Fruit fly (Drosophila melanogaster) whole organism, embryonic: ENCODE data around the gene CG6497.
A peak's percentile ranks its signal among the peaks of the same experiment; 100 is the strongest.

Experiments used
- Blimp-1 ChIP-seq: fragments of 200-800 bp; sonication (Bioruptor generic); optimal IDR thresholded peaks from 3 replicates; lab custom pipeline; 2018; ENCODE audit warnings: missing biosample characterization, missing genetic modification characterization, mild to moderate bottlenecking, moderate library complexity, missing genetic modification reagents
- CG10366 ChIP-seq: fragments of 200-800 bp; sonication (Bioruptor generic); IDR thresholded peaks from 2 replicates; pipeline ENCODE4 v1.3.6; 2022; ENCODE audit warnings: missing biosample characterization, missing genetic modification characterization
- CG11504 ChIP-seq: fragments of 200-800 bp; sonication (Bioruptor generic); optimal IDR thresholded peaks from 3 replicates; lab custom pipeline; 2019; ENCODE audit warnings: missing biosample characterization, mild to moderate bottlenecking, missing genetic modification characterization, moderate library complexity
- CG11560 ChIP-seq: fragments of 200-800 bp; sonication (Bioruptor generic); IDR thresholded peaks from 3 replicates; pipeline ENCODE4 v1.3.6; 2022; ENCODE audit warnings: missing biosample characterization, missing genetic modification characterization
- CG12391 ChIP-seq: fragments of 200-800 bp; sonication (Bioruptor generic); optimal IDR thresholded peaks from 3 replicates; lab custom pipeline; 2018; ENCODE audit warnings: missing biosample characterization, mild to moderate bottlenecking, missing genetic modification characterization, moderate library complexity
- CG13287 ChIP-seq: fragments of 200-800 bp; sonication (Bioruptor generic); IDR thresholded peaks from 2 replicates; pipeline ENCODE4 v1.3.6; 2022; ENCODE audit warnings: missing biosample characterization, missing genetic modification characterization; ENCODE audit not compliant: partially characterized antibody
- CG13424 ChIP-seq: fragments of 200-800 bp; sonication (Bioruptor generic); optimal IDR thresholded peaks from 2 replicates; lab custom pipeline; 2019; ENCODE audit warnings: missing biosample characterization, mild to moderate bottlenecking, missing genetic modification characterization, moderate library complexity
- CG14710 ChIP-seq: fragments of 200-800 bp; sonication (Bioruptor generic); optimal IDR thresholded peaks from 3 replicates; lab custom pipeline; 2019; ENCODE audit warnings: missing biosample characterization, mild to moderate bottlenecking, missing genetic modification characterization, moderate library complexity
- CG15514 ChIP-seq: fragments of 200-800 bp; sonication (Bioruptor generic); optimal IDR thresholded peaks from 3 replicates; lab custom pipeline; 2017; ENCODE audit warnings: missing biosample characterization, missing genetic modification characterization, mild to moderate bottlenecking, moderate library complexity, missing genetic modification reagents
- CG17328 ChIP-seq: fragments of 200-800 bp; sonication (Bioruptor generic); IDR thresholded peaks from 2 replicates; pipeline ENCODE4 v1.3.6; 2022; ENCODE audit warnings: missing biosample characterization, missing genetic modification characterization
- CG17802 ChIP-seq: fragments of 200-800 bp; sonication (Bioruptor generic); optimal IDR thresholded peaks from 2 replicates; lab custom pipeline; 2018; ENCODE audit warnings: missing biosample characterization, mild to moderate bottlenecking, missing genetic modification characterization, moderate library complexity
- CG18764 ChIP-seq: fragments of 200-800 bp; sonication (Bioruptor generic); optimal IDR thresholded peaks from 3 replicates; lab custom pipeline; 2016; ENCODE audit warnings: missing biosample characterization, missing genetic modification characterization
- CG2129 ChIP-seq: fragments of 200-800 bp; sonication (Bioruptor generic); IDR thresholded peaks from 2 replicates; pipeline ENCODE4 v1.3.6; 2022; ENCODE audit warnings: missing biosample characterization, missing genetic modification characterization; ENCODE audit not compliant: partially characterized antibody
- CG2712 ChIP-seq: fragments of 200-800 bp; optimal IDR thresholded peaks from 3 replicates; lab custom pipeline; 2019; ENCODE audit warnings: missing biosample characterization, mild to moderate bottlenecking, missing genetic modification characterization, moderate library complexity
- CG31224 ChIP-seq: fragments of 200-800 bp; sonication (Bioruptor generic); IDR thresholded peaks from 2 replicates; pipeline ENCODE4 v1.3.6; 2022; ENCODE audit warnings: missing biosample characterization, missing genetic modification characterization
- CG31441 ChIP-seq: fragments of 200-800 bp; sonication (Bioruptor generic); IDR thresholded peaks from 2 replicates; pipeline ENCODE4 v1.3.6; 2022; ENCODE audit warnings: missing biosample characterization, missing genetic modification characterization
- CG3163 ChIP-seq: fragments of 200-800 bp; sonication (Bioruptor generic); optimal IDR thresholded peaks from 3 replicates; lab custom pipeline; 2016; ENCODE audit warnings: missing biosample characterization, missing genetic modification characterization
- CG43689 ChIP-seq: fragments of 200-800 bp; sonication (Bioruptor generic); IDR thresholded peaks from 2 replicates; pipeline ENCODE4 v1.3.6; 2022; ENCODE audit warnings: missing biosample characterization, missing genetic modification characterization
- CG6689 ChIP-seq: fragments of 200-800 bp; sonication (Bioruptor generic); IDR thresholded peaks from 2 replicates; pipeline ENCODE4 v1.3.6; 2022; ENCODE audit warnings: missing biosample characterization, missing genetic modification characterization
- CG6854 ChIP-seq: fragments of 200-800 bp; sonication (Bioruptor generic); optimal IDR thresholded peaks from 3 replicates; lab custom pipeline; 2017; ENCODE audit warnings: missing biosample characterization, mild to moderate bottlenecking, missing genetic modification characterization
- CG7556 ChIP-seq: fragments of 200-800 bp; sonication (Bioruptor generic); optimal IDR thresholded peaks from 2 replicates; lab custom pipeline; 2017; ENCODE audit warnings: missing biosample characterization, mild to moderate bottlenecking, missing genetic modification characterization
- CG8388 ChIP-seq: fragments of 200-800 bp; sonication (Bioruptor generic); optimal IDR thresholded peaks from 2 replicates; lab custom pipeline; 2019; ENCODE audit warnings: missing biosample characterization, mild to moderate bottlenecking, missing genetic modification characterization, moderate library complexity
- CTCF ChIP-seq: fragments of 200-800 bp; sonication (Bioruptor generic); optimal IDR thresholded peaks from 2 replicates; lab custom pipeline; 2017; ENCODE audit warnings: missing biosample characterization, mild to moderate bottlenecking, missing genetic modification characterization, moderate library complexity
- Ets65A ChIP-seq: fragments of 200-800 bp; sonication (Bioruptor generic); peaks from one replicate; lab custom pipeline; 2016; ENCODE audit warnings: missing biosample characterization, missing genetic modification characterization
- Fer3 ChIP-seq: fragments of 200-800 bp; sonication (Bioruptor generic); optimal IDR thresholded peaks from 2 replicates; lab custom pipeline; 2018; ENCODE audit warnings: missing biosample characterization, mild to moderate bottlenecking, missing genetic modification characterization, moderate library complexity
- HLH3B ChIP-seq: fragments of 200-800 bp; sonication (Bioruptor generic); IDR thresholded peaks from 2 replicates; pipeline ENCODE4 v1.3.6; 2022; ENCODE audit warnings: missing biosample characterization, missing genetic modification characterization
- Mrtf ChIP-seq: fragments of 200-800 bp; sonication (Bioruptor generic); IDR thresholded peaks from 3 replicates; pipeline ENCODE4 v1.3.6; 2022; ENCODE audit warnings: missing biosample characterization, missing genetic modification characterization
- NfI ChIP-seq: fragments of 200-800 bp; sonication (Bioruptor generic); optimal IDR thresholded peaks from 3 replicates; lab custom pipeline; 2018; ENCODE audit warnings: missing biosample characterization, mild to moderate bottlenecking, missing genetic modification characterization, moderate library complexity
- Oli ChIP-seq: fragments of 200-800 bp; sonication (Bioruptor generic); optimal IDR thresholded peaks from 2 replicates; lab custom pipeline; 2018; ENCODE audit warnings: missing biosample characterization, mild to moderate bottlenecking, missing genetic modification characterization, moderate library complexity
- Sox102F ChIP-seq: fragments of 200-800 bp; sonication (Bioruptor generic); optimal IDR thresholded peaks from 2 replicates; lab custom pipeline; 2018; ENCODE audit warnings: missing biosample characterization, mild to moderate bottlenecking, missing genetic modification characterization, moderate library complexity
- Trl ChIP-seq, 3 experiments: fragments of >200 bp in 2 of 3; fragments of 200-800 bp in 1 of 3; sonication (Bioruptor generic) in 1 of 3; optimal IDR thresholded peaks; 2 replicates in 1 of 3; 3 replicates in 2 of 3; lab custom pipeline; 2016 to 2017; ENCODE audit warnings: missing biosample characterization in 1 of 3, missing genetic modification characterization in 1 of 3
- bsh ChIP-seq, 2 experiments: fragments of 200-800 bp; sonication (Bioruptor generic); optimal IDR thresholded peaks; 2 replicates each; lab custom pipeline; 2017 to 2018; ENCODE audit warnings: mild to moderate bottlenecking in 2 of 2, missing biosample characterization in 2 of 2, missing genetic modification characterization in 2 of 2, moderate library complexity in 1 of 2
- dmrt99B ChIP-seq: fragments of 200-800 bp; sonication (Bioruptor generic); optimal IDR thresholded peaks from 2 replicates; lab custom pipeline; 2018; ENCODE audit warnings: missing biosample characterization, mild to moderate bottlenecking, missing genetic modification characterization, moderate library complexity
- exex ChIP-seq: fragments of 200-800 bp; sonication (Bioruptor generic); optimal IDR thresholded peaks from 4 replicates; lab custom pipeline; 2018; ENCODE audit warnings: missing biosample characterization, mild to moderate bottlenecking, missing genetic modification characterization, moderate library complexity
- fd96Cb ChIP-seq: fragments of 200-800 bp; sonication (Bioruptor generic); optimal IDR thresholded peaks from 2 replicates; lab custom pipeline; 2018; ENCODE audit warnings: missing biosample characterization, mild to moderate bottlenecking, missing genetic modification characterization, moderate library complexity
- gem ChIP-seq: fragments of 200-800 bp; sonication (Bioruptor generic); optimal IDR thresholded peaks from 2 replicates; lab custom pipeline; 2019; ENCODE audit warnings: missing biosample characterization, mild to moderate bottlenecking, missing genetic modification characterization, moderate library complexity
- grau ChIP-seq: fragments of 200-800 bp; optimal IDR thresholded peaks from 3 replicates; lab custom pipeline; 2019; ENCODE audit warnings: missing biosample characterization, mild to moderate bottlenecking, missing genetic modification characterization, moderate library complexity
- lab ChIP-seq: fragments of 200-800 bp; sonication (Bioruptor generic); optimal IDR thresholded peaks from 3 replicates; lab custom pipeline; 2017; ENCODE audit warnings: missing biosample characterization, missing genetic modification characterization, mild to moderate bottlenecking, moderate library complexity, missing genetic modification reagents
- maf-S ChIP-seq: fragments of 200-800 bp; sonication (Bioruptor generic); optimal IDR thresholded peaks from 2 replicates; lab custom pipeline; 2016; ENCODE audit warnings: missing biosample characterization, missing genetic modification characterization
- odd ChIP-seq: fragments of 200-800 bp; sonication (Bioruptor generic); optimal IDR thresholded peaks from 2 replicates; lab custom pipeline; 2017; ENCODE audit warnings: missing biosample characterization, mild to moderate bottlenecking, missing genetic modification characterization
- pb ChIP-seq: fragments of 200-800 bp; sonication (Bioruptor generic); optimal IDR thresholded peaks from 3 replicates; lab custom pipeline; 2016; ENCODE audit warnings: missing biosample characterization, missing genetic modification characterization
- phol ChIP-seq: fragments of 200-800 bp; sonication (Bioruptor generic); optimal IDR thresholded peaks from 3 replicates; lab custom pipeline; 2018; ENCODE audit warnings: missing biosample characterization, mild to moderate bottlenecking, missing genetic modification characterization, moderate library complexity
- row ChIP-seq: fragments of 200-800 bp; sonication (Bioruptor generic); IDR thresholded peaks from 3 replicates; pipeline ENCODE4 v1.3.6; 2022; ENCODE audit warnings: missing biosample characterization, missing genetic modification characterization
- sens ChIP-seq: fragments of 200-800 bp; sonication (Bioruptor generic); peaks from one replicate; lab custom pipeline; 2016; ENCODE audit warnings: missing biosample characterization, missing genetic modification characterization
- tap ChIP-seq: fragments of 200-800 bp; optimal IDR thresholded peaks from 3 replicates; lab custom pipeline; 2019; ENCODE audit warnings: missing biosample characterization, mild to moderate bottlenecking, missing genetic modification characterization, moderate library complexity
- unc-4 ChIP-seq: fragments of 200-800 bp; sonication (Bioruptor generic); IDR thresholded peaks from 2 replicates; pipeline ENCODE4 v1.3.6; 2022; ENCODE audit warnings: missing biosample characterization, missing genetic modification characterization; ENCODE audit not compliant: partially characterized antibody
- zen ChIP-seq: fragments of 200-800 bp; sonication (Bioruptor generic); optimal IDR thresholded peaks from 3 replicates; lab custom pipeline; 2018; ENCODE audit warnings: missing biosample characterization, mild to moderate bottlenecking, missing genetic modification characterization, moderate library complexity

The CG6497 gene

DNA sequence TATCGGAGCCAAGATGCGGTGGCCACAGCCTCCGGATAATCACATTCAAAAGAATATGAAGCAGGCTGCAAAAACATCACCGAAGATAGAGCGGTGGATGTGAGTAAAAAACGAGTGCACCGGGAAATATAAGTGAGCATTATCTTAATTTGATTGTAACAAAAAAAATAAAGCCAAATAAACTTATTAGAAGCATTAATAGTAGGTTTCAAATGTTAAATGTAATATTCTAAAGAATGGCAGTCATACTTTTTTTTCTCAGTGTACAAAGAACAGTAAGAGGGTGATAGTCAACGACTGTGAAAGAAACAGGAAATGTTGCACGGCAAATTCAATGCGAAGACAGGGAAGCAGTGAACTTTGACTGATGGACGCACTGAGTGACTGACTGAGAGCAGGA lies 37.5 kb downstream of the CG6497 start (continued):
- peak; percentile 4 for TF ChIP-seq CG12391 (tag; lab: Kevin White, UChicago)
- peak; percentile 15 for TF ChIP-seq tap
- no peak for TF ChIP-seq CG31224
- 0 out of 2 replicates have a peak, but pooled peaks have one; percentile 12 for TF ChIP-seq HLH3B (GFP tag; lab: Robert Waterston, UW)
- peak; percentile 10 for TF ChIP-seq CG14710
- TF ChIP-seq CG8388 (GFP tag; lab: Kevin White, UChicago) = peak; percentile 17
- TF ChIP-seq bsh (GFP tag; optimal IDR thresholded peaks at IDR 0.05; lab: Kevin White, UChicago) = peak in 1 of 2 experiments; percentile 59
- TF ChIP-seq CG6689 (GFP tag; lab: Robert Waterston, UW) = 0 out of 2 replicates have a peak, but pooled peaks have one; percentile 34
- TF ChIP-seq CG2712 (tag; lab: Kevin White, UChicago) = peak; percentile 49
- TF ChIP-seq grau (tag; lab: Kevin White, UChicago) = peak; percentile 30
- 0 out of 2 replicates have a peak, but pooled peaks have one; percentile 28 for TF ChIP-seq CG31441 (GFP tag; lab: Robert Waterston, UW)
- TF ChIP-seq Oli (tag; lab: Kevin White, UChicago) = peak; percentile 13
- TF ChIP-seq gem (tag; lab: Kevin White, UChicago) = peak; percentile 49
- TF ChIP-seq zen = peak; percentile 8
- peak; percentile 44 for TF ChIP-seq phol (tag; lab: Kevin White, UChicago)
- TF ChIP-seq sens (GFP tag; lab: Kevin White, UChicago) = peak; percentile 54
- peak; percentile 27 for TF ChIP-seq lab (GFP tag; lab: Kevin White, UChicago)
- no peak for TF ChIP-seq odd (GFP tag; lab: Kevin White, UChicago)
- TF ChIP-seq CG11504 (tag; lab: Kevin White, UChicago) = peak; percentile 55
- TF ChIP-seq Blimp-1 (GFP tag; lab: Kevin White, UChicago) = peak; percentile 37
- no peak for TF ChIP-seq CG2129 (GFP tag; lab: Robert Waterston, UW)
- peak; percentile 13 for TF ChIP-seq CG13424 (tag; lab: Kevin White, UChicago)
- TF ChIP-seq fd96Cb (tag; lab: Kevin White, UChicago) = peak; percentile 28
- peak; percentile 42 for TF ChIP-seq dmrt99B (tag; lab: Kevin White, UChicago)

DNA sequence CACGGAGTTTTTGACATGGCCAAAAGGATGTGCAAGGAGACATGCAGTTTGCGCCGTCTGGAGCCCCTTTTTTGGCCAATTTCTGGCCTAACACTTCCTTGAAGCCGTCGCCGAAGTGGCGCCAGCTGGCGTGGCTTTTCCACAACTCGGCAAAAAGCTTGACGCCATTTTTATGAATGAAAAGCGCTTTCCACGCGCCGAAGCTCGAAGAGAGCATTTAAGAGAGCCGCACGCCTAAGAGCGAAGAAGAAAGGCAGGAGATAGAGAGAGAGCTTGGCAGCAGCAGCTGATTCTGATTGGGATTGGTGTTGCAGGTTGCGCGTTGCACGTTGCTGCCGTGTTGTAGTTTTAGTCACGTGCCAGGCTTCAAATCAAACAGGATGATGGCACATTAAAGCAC lies 42.2 kb downstream of the CG6497 start:
- TF ChIP-seq maf-S (GFP tag; lab: Kevin White, UChicago) (no peak), unc-4 (0 out of 2 replicates have a peak, but pooled peaks have one; percentile 22), Trl (optimal IDR thresholded peaks at IDR 0.05; lab: Kevin White, UChicago) (peak; percentile 64 to 69), Trl (GFP tag; optimal IDR thresholded peaks at IDR 0.05; lab: Kevin White, UChicago) (no peak), Ets65A (GFP tag; lab: Kevin White, UChicago) (no peak), CG15514 (no peak), CG17802 (tag; lab: Kevin White, UChicago) (no peak), CTCF (GFP tag; lab: Kevin White, UChicago) (peak; percentile 92), CG11560 (tag; lab: Robert Waterston, UW) (no peak), CG13287 (GFP tag; lab: Robert Waterston, UW) (peak; percentile 18; the same call in 1 of the 2 replicates), CG3163 (peak; percentile 96), phol (tag; lab: Kevin White, UChicago) (peak; percentile 18)

DNA sequence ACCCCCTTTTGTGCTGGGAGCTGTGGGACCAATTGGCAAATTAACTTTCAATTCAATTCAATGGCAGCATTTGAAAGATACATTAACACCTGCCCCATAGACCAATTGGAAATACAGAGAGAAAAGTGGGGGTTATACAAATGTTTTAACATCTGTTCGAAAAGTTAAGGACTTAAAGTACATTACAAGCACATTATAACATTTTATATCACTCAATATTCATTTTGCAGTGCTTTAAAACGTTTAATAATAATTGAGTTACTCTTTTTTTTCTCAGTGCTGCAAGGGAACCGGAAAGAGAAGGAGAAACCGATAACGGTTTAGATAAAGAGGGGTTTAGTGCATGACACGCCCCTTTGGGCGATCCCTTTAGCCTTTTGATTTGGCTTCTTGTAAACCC lies 44.3 kb downstream of the CG6497 start:
- TF ChIP-seq CG31441 (GFP tag; lab: Robert Waterston, UW) = 0 out of 2 replicates have a peak, but pooled peaks have one; percentile 35
- TF ChIP-seq NfI (GFP tag; lab: Kevin White, UChicago) = no peak
- TF ChIP-seq CG43689 = no peak
- no peak for TF ChIP-seq pb
- TF ChIP-seq CG13424 (tag; lab: Kevin White, UChicago) = peak; percentile 25
- no peak for TF ChIP-seq Mrtf (GFP tag; lab: Robert Waterston, UW)
- TF ChIP-seq CG6854 (GFP tag; lab: Kevin White, UChicago) = no peak
- TF ChIP-seq gem (tag; lab: Kevin White, UChicago) = peak; percentile 56
- no peak for TF ChIP-seq exex (tag; lab: Kevin White, UChicago)
- peak; percentile 9 for TF ChIP-seq Fer3 (tag; lab: Kevin White, UChicago)
- no peak; the same call in 1 of the 2 replicates for TF ChIP-seq CG10366 (GFP tag; lab: Robert Waterston, UW)
- peak; percentile 1 for TF ChIP-seq CG7556 (GFP tag; lab: Kevin White, UChicago)
- TF ChIP-seq CG17328 (GFP tag; lab: Robert Waterston, UW) = no peak
- TF ChIP-seq Sox102F (GFP tag; lab: Kevin White, UChicago) = peak; percentile 35
- TF ChIP-seq CG18764 = no peak
- TF ChIP-seq Blimp-1 (GFP tag; lab: Kevin White, UChicago) = peak; percentile 40
- peak; percentile 26; the same call in 1 of the 3 replicates for TF ChIP-seq row
- TF ChIP-seq Oli (tag; lab: Kevin White, UChicago) = no peak
